Fruit fly (Drosophila melanogaster): Measurements from ENCODE around the gene Art4.

DNA sequence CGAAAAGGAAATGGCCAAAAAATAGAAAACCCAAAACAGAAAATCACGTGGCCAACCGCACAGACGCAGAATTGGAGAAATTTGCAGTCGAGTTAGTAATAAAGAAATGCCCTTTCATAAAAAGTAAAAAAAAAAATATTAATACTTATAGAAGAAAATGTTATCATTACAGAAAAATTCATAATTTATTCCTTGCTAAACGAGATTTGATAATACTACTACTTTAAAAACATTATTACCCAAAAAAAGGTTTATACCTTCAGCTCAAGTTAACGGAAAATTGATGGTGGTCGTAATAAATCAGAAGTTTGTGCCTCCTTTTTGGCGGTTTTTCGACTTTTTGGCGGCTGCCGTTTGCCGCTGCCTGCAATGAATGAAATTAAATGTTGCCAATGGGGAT, 42.5 kb upstream of the Art4 start:
- no peak for TF ChIP-seq rn (GFP tag; IDR thresholded peaks at IDR 0.05)
- TF ChIP-seq D1 (tag; optimal IDR thresholded peaks at IDR 0.05) = no peak
- no peak for TF ChIP-seq CG15710 (tag; optimal IDR thresholded peaks at IDR 0.05)
- TF ChIP-seq CG8301 (tag; optimal IDR thresholded peaks at IDR 0.05) = no peak
- no peak; the same call in 1 of the 2 replicates for TF ChIP-seq CG32121 (GFP tag; IDR thresholded peaks at IDR 0.05)
